Fruit fly (Drosophila melanogaster) whole organism, wandering third instar larva: ENCODE results near the gene CG11655.
A peak's percentile ranks its signal among the peaks of the same experiment; 100 is the strongest.

Source experiments
- Abd-B ChIP-seq: fragments of >200 bp; optimal IDR thresholded peaks from 2 replicates; lab custom pipeline; 2017; ENCODE audit warnings: missing biosample characterization, missing genetic modification characterization
- CG32264 ChIP-seq: fragments of 200-800 bp; sonication (Bioruptor generic); optimal IDR thresholded peaks from 2 replicates; lab custom pipeline; 2016; ENCODE audit warnings: missing biosample characterization, missing genetic modification characterization
- CG9705 ChIP-seq: fragments of 200-800 bp; sonication (Bioruptor generic); optimal IDR thresholded peaks from 2 replicates; lab custom pipeline; 2018; ENCODE audit warnings: missing biosample characterization, mild to moderate bottlenecking, missing genetic modification characterization
- CrebA ChIP-seq: fragments of 200-800 bp; sonication (Bioruptor generic); optimal IDR thresholded peaks from 2 replicates; lab custom pipeline; 2016; ENCODE audit warnings: missing biosample characterization, mild to moderate bottlenecking, missing genetic modification characterization, borderline replicate concordance
- Dfd ChIP-seq: fragments of >200 bp; optimal IDR thresholded peaks from 2 replicates; lab custom pipeline; 2017; ENCODE audit warnings: missing biosample characterization, missing genetic modification characterization
- Dif ChIP-seq: fragments of 200-275, 200-300 bp; sonication (Bioruptor generic); optimal IDR thresholded peaks from 2 replicates; lab custom pipeline; 2018; ENCODE audit warnings: missing biosample characterization, missing genetic modification characterization; ENCODE audit not compliant: partially characterized antibody
- GATAd ChIP-seq: sonication (Bioruptor generic); optimal IDR thresholded peaks from 2 replicates; lab custom pipeline; 2016; ENCODE audit warnings: missing biosample characterization, missing genetic modification characterization
- HLH106 ChIP-seq: fragments of 200-800 bp; optimal IDR thresholded peaks from 3 replicates; lab custom pipeline; 2019; ENCODE audit warnings: missing biosample characterization, mild to moderate bottlenecking, missing genetic modification characterization, moderate library complexity
- Hnf4 ChIP-seq: fragments of 200-800 bp; sonication (Bioruptor generic); optimal IDR thresholded peaks from 2 replicates; lab custom pipeline; 2016; ENCODE audit warnings: missing biosample characterization, mild to moderate bottlenecking, missing genetic modification characterization
- Hr78 ChIP-seq: fragments of >200 bp; optimal IDR thresholded peaks from 2 replicates; lab custom pipeline; 2017; ENCODE audit warnings: missing biosample characterization, missing genetic modification characterization
- Hr83 ChIP-seq: fragments of 200-300 bp; sonication (Bioruptor generic); optimal IDR thresholded peaks from 2 replicates; lab custom pipeline; 2016; ENCODE audit warnings: missing biosample characterization, mild to moderate bottlenecking, missing genetic modification characterization, moderate library complexity; ENCODE audit not compliant: poor library complexity, severe bottlenecking
- Jra ChIP-seq: sonication (Bioruptor generic); optimal IDR thresholded peaks from 2 replicates; lab custom pipeline; 2016; ENCODE audit warnings: missing biosample characterization, missing genetic modification characterization
- Mio ChIP-seq: sonication (Bioruptor generic); optimal IDR thresholded peaks from 2 replicates; lab custom pipeline; 2016; ENCODE audit warnings: missing biosample characterization, missing genetic modification characterization
- Myc ChIP-seq: fragments of >200 bp; optimal IDR thresholded peaks from 2 replicates; lab custom pipeline; 2017
- N ChIP-seq: fragments of >200 bp; optimal IDR thresholded peaks from 2 replicates; lab custom pipeline; 2018; ENCODE audit warnings: missing biosample characterization, missing external identifiers, missing genetic modification characterization
- OdsH ChIP-seq: fragments of 200-800 bp; sonication (Bioruptor generic); optimal IDR thresholded peaks from 2 replicates; lab custom pipeline; 2016; ENCODE audit warnings: missing biosample characterization, mild to moderate bottlenecking, missing genetic modification characterization
- Rel ChIP-seq, 2 experiments: fragments of 200-800 bp; sonication (Bioruptor generic) in 1 of 2; optimal IDR thresholded peaks; 2 replicates in 1 of 2; 3 replicates in 1 of 2; lab custom pipeline; 2016 to 2019; ENCODE audit warnings: mild to moderate bottlenecking in 2 of 2, missing biosample characterization in 2 of 2, missing genetic modification characterization in 2 of 2, moderate library complexity in 1 of 2
- Sp1 ChIP-seq: fragments of 200-800 bp; sonication (Bioruptor generic); optimal IDR thresholded peaks from 3 replicates; lab custom pipeline; 2019; ENCODE audit warnings: missing biosample characterization, mild to moderate bottlenecking, missing genetic modification characterization, moderate library complexity
- Vsx2 ChIP-seq: fragments of 200-300, 225-300 bp; sonication (Bioruptor generic); optimal IDR thresholded peaks from 2 replicates; lab custom pipeline; 2018; ENCODE audit warnings: missing biosample characterization, missing genetic modification characterization; ENCODE audit not compliant: partially characterized antibody
- br ChIP-seq: fragments of 200-800 bp; sonication (Bioruptor generic); optimal IDR thresholded peaks from 2 replicates; lab custom pipeline; 2016; ENCODE audit warnings: missing biosample characterization, missing genetic modification characterization
- brk ChIP-seq: fragments of 200-800 bp; sonication (Bioruptor generic); optimal IDR thresholded peaks from 2 replicates; lab custom pipeline; 2016; ENCODE audit warnings: missing biosample characterization, mild to moderate bottlenecking, missing genetic modification characterization
- dl ChIP-seq, 2 experiments: fragments of 175-275, 200-275 bp in 1 of 2; fragments of 200-275 bp in 1 of 2; sonication (Bioruptor generic); optimal IDR thresholded peaks; lab custom pipeline; 2018; ENCODE audit warnings: mild to moderate bottlenecking in 2 of 2, missing biosample characterization in 2 of 2, missing genetic modification characterization in 2 of 2, moderate library complexity in 2 of 2; ENCODE audit not compliant: partially characterized antibody in 2 of 2, insufficient read depth in 1 of 2
- dmrt93B ChIP-seq: fragments of 200-800 bp; sonication (Bioruptor generic); optimal IDR thresholded peaks from 2 replicates; lab custom pipeline; 2018; ENCODE audit warnings: missing biosample characterization, mild to moderate bottlenecking, missing genetic modification characterization
- dsf ChIP-seq: sonication (Bioruptor generic); optimal IDR thresholded peaks from 2 replicates; lab custom pipeline; 2016; ENCODE audit warnings: missing biosample characterization, missing genetic modification characterization, borderline replicate concordance
- ey ChIP-seq: fragments of 200-800 bp; sonication (Bioruptor generic); optimal IDR thresholded peaks from 2 replicates; lab custom pipeline; 2016; ENCODE audit warnings: missing biosample characterization, missing genetic modification characterization
- foxo ChIP-seq, 2 experiments: fragments of 200-800 bp; sonication (Bioruptor generic); optimal IDR thresholded peaks; 2 replicates in 1 of 2; 3 replicates in 1 of 2; lab custom pipeline; 2016 to 2017; ENCODE audit warnings: missing biosample characterization in 2 of 2, missing genetic modification characterization in 2 of 2
- fru ChIP-seq: fragments of 200-800 bp; sonication (Bioruptor generic); optimal IDR thresholded peaks from 3 replicates; lab custom pipeline; 2016; ENCODE audit warnings: missing biosample characterization, mild to moderate bottlenecking, missing genetic modification characterization
- h ChIP-seq: fragments of 200-800 bp; sonication (Bioruptor generic); optimal IDR thresholded peaks from 3 replicates; lab custom pipeline; 2016; ENCODE audit warnings: missing biosample characterization, mild to moderate bottlenecking, missing genetic modification characterization
- jim ChIP-seq: fragments of 175-275, 200-325 bp; sonication (Bioruptor generic); optimal IDR thresholded peaks from 2 replicates; lab custom pipeline; 2016; ENCODE audit warnings: missing biosample characterization, mild to moderate bottlenecking, missing genetic modification characterization
- lola ChIP-seq: fragments of >200 bp; optimal IDR thresholded peaks from 2 replicates; lab custom pipeline; 2017; ENCODE audit warnings: missing biosample characterization, missing genetic modification characterization
- pan ChIP-seq: fragments of >200 bp; optimal IDR thresholded peaks from 2 replicates; lab custom pipeline; 2017
- psq ChIP-seq: fragments of 200-800 bp; sonication (Bioruptor generic); optimal IDR thresholded peaks from 3 replicates; lab custom pipeline; 2017; ENCODE audit warnings: missing biosample characterization, mild to moderate bottlenecking, missing genetic modification characterization, moderate library complexity
- rgr ChIP-seq: fragments of 200-800 bp; sonication (Bioruptor generic); optimal IDR thresholded peaks from 3 replicates; lab custom pipeline; 2016; ENCODE audit warnings: missing biosample characterization, mild to moderate bottlenecking, missing genetic modification characterization
- sage ChIP-seq: fragments of 200-800 bp; sonication (Bioruptor generic); optimal IDR thresholded peaks from 2 replicates; lab custom pipeline; 2016; ENCODE audit warnings: missing biosample characterization, mild to moderate bottlenecking, missing genetic modification characterization
- sv ChIP-seq: fragments of 200-800 bp; sonication (Bioruptor generic); optimal IDR thresholded peaks from 3 replicates; lab custom pipeline; 2016; ENCODE audit warnings: missing biosample characterization, missing genetic modification characterization
- tai ChIP-seq: sonication (Bioruptor generic); optimal IDR thresholded peaks from 2 replicates; lab custom pipeline; 2016; ENCODE audit warnings: missing biosample characterization, missing genetic modification characterization
- usp ChIP-seq: fragments of >200 bp; optimal IDR thresholded peaks from 2 replicates; lab custom pipeline; 2017; ENCODE audit warnings: missing biosample characterization, missing genetic modification characterization
- woc ChIP-seq: sonication (Bioruptor generic); optimal IDR thresholded peaks from 2 replicates; lab custom pipeline; 2016; ENCODE audit warnings: missing biosample characterization, mild to moderate bottlenecking, missing genetic modification characterization

The CG11655 gene

DNA sequence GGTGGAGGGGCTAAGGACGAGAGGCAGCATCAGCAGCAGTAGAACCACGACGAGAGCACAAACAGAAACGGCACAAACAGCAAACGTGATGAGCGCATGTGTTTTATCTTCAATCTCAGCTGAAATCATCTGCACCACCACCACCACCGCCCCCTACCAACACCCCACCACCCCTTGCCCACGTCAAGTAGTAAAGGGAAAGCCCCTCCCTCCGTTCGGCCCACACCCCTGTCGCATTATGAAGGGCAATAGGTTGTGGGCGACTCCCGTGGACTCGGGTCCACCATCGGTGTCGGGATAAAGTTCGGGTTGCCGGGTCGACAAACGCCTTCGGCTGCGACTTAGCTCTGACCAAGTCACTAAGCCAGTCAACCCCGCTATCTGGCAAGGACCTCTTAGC is 9.8 kb upstream of the CG11655 start:
- TF ChIP-seq foxo (GFP tag; optimal IDR thresholded peaks at IDR 0.05; lab: Kevin White, UChicago) (no peak), Hr83 (GFP tag; lab: Kevin White, UChicago) (no peak), HLH106 (tag; lab: Kevin White, UChicago) (no peak), GATAd (no peak), Jra (no peak), Mio (GFP tag; lab: Kevin White, UChicago) (no peak), fru (GFP tag; lab: Kevin White, UChicago) (no peak), h (GFP tag; lab: Kevin White, UChicago) (no peak), CG32264 (GFP tag; lab: Kevin White, UChicago) (no peak), woc (GFP tag; lab: Kevin White, UChicago) (no peak), N (GFP tag; lab: Kevin White, UChicago) (no peak), br (GFP tag; lab: Kevin White, UChicago) (no peak)

DNA sequence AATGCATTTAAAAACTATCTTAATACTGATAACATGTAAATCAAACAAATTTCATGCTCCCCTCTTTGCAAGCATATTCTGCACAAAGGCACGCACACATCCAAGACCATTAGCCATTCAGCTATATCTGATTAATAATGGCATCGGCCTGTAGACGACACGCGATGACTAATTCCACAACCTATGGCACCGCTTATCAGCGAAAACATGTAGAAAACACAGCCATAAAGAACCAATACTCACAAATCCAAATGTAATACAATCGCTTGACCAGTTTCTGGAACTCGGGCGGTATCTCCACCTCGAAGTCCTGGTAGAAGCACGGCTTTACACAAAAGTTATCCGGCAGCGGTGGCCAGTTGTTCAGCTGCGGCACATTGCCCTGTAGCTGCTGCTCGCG is 5.1 kb upstream of the CG11655 start:
- TF ChIP-seq Myc (lab: Kevin White, UChicago) = no peak
- TF ChIP-seq fru (GFP tag; lab: Kevin White, UChicago) = no peak
- TF ChIP-seq Rel (GFP tag; optimal IDR thresholded peaks at IDR 0.05; lab: Kevin White, UChicago) = no peak
- no peak for TF ChIP-seq Rel (tag; optimal IDR thresholded peaks at IDR 0.05; lab: Kevin White, UChicago)
- no peak for TF ChIP-seq dmrt93B (GFP tag; lab: Kevin White, UChicago)
- TF ChIP-seq jim (GFP tag; lab: Kevin White, UChicago) = no peak
- no peak for TF ChIP-seq br (GFP tag; lab: Kevin White, UChicago)
- TF ChIP-seq CG9705 (GFP tag; lab: Kevin White, UChicago) = no peak
- TF ChIP-seq Abd-B (GFP tag; lab: Kevin White, UChicago) = no peak
- no peak for TF ChIP-seq woc (GFP tag; lab: Kevin White, UChicago)
- no peak for TF ChIP-seq N (GFP tag; lab: Kevin White, UChicago)
- TF ChIP-seq tai (GFP tag; lab: Kevin White, UChicago) = no peak

DNA sequence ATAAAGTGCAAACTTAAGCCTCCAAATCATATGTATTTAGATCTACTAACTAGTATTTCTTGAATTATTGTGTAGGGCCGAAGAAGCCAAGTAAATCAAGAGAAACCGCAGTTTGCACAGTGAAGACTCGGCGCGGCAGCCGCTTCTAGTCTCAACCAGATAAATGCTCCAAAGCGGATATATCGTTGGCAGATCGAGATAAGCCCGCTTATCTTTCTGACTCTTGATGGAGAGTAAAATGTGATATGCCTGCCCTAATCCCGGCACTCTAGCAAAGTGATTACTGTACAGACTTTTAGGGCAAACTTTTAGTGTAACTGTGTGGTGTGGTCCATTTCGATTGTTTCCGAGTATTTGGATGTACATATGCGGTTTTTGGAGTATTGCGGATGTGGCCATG is 4.5 kb upstream of the CG11655 start:
- TF ChIP-seq GATAd (no peak), ey (GFP tag; lab: Kevin White, UChicago) (peak; percentile 2)

DNA sequence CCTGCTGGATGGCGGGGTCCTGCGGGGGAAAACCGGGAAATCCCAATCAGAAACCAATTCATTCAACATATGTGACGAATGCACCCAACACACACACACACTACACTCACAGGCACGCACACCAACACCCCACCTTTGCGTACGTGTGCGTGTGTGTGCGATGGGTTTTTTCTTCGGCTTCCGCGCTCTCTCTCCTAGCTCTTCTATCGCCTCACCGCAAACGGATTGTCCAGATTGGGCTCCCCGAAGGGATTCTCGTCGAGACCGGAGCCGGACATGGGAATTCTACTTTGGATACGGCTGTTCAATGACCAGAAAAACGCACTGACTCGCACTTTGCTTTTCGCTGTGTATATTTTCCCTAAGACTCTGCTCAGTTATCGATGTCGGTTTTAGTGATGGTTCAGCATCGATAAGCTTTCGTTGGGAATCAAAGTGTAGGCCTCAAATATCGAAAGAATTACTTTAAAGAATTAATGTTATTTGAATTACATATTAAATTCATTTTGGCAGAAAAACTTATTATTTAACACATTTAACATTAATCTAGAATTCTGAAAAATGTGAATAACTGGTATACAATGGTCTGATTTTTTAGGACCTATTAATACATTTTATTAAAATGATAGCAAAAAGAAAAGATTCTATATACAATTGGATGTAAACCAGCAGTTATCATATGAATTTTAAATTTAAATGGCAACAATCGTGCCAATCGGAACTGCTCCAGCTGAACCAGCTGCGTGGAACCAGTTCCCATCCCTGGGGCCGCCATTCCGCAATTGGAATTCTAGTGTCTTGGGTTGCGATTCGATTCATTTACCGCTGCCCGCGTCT is 3.6 kb upstream of the CG11655 start, which contains the start of the genes Scamp and Ahcy:
Scamp (minus strand) TSS at position 394 of the 837 bp plus-strand sequence.
Ahcy (plus strand) TSS at position 772 of the 837 bp plus-strand sequence.
- TF ChIP-seq foxo (GFP tag; optimal IDR thresholded peaks at IDR 0.05; lab: Kevin White, UChicago) (peak in 1 of 2 experiments; percentile 35), sv (peak; percentile 1), Rel (GFP tag; optimal IDR thresholded peaks at IDR 0.05; lab: Kevin White, UChicago) (no peak), Rel (tag; optimal IDR thresholded peaks at IDR 0.05; lab: Kevin White, UChicago) (peak; percentile 95), woc (GFP tag; lab: Kevin White, UChicago) (peak; percentile 58), Dif (no peak), tai (GFP tag; lab: Kevin White, UChicago) (no peak), ey (GFP tag; lab: Kevin White, UChicago) (peak; percentile 29), dl (GFP tag; optimal IDR thresholded peaks at IDR 0.05; lab: Kevin White, UChicago; ENCODE audit: insufficient read depth in 1 of 2, partially characterized antibody in 2 of 2) (no peak), jim (GFP tag; lab: Kevin White, UChicago) (no peak), Myc (lab: Kevin White, UChicago) (no peak), OdsH (GFP tag; lab: Kevin White, UChicago) (no peak), usp (GFP tag; lab: Kevin White, UChicago) (no peak), CG9705 (GFP tag; lab: Kevin White, UChicago) (no peak), N (GFP tag; lab: Kevin White, UChicago) (no peak), pan (lab: Kevin White, UChicago) (no peak), psq (GFP tag; lab: Kevin White, UChicago) (peak; percentile 18), GATAd (no peak), h (GFP tag; lab: Kevin White, UChicago) (peak; percentile 23), Vsx2 (GFP tag; lab: Kevin White, UChicago) (no peak), Mio (GFP tag; lab: Kevin White, UChicago) (no peak), CrebA (no peak), fru (GFP tag; lab: Kevin White, UChicago) (peak; percentile 29), Abd-B (GFP tag; lab: Kevin White, UChicago) (no peak), lola (GFP tag; lab: Kevin White, UChicago) (no peak), dsf (GFP tag; lab: Kevin White, UChicago) (no peak), Hr83 (GFP tag; lab: Kevin White, UChicago) (peak; percentile 19), Dfd (GFP tag; lab: Kevin White, UChicago) (no peak), br (GFP tag; lab: Kevin White, UChicago) (peak; percentile 8), CG32264 (GFP tag; lab: Kevin White, UChicago) (no peak), Sp1 (GFP tag; lab: Kevin White, UChicago) (peak; percentile 8), Hr78 (GFP tag; lab: Kevin White, UChicago) (no peak), rgr (GFP tag; lab: Kevin White, UChicago) (peak; percentile 17), sage (GFP tag; lab: Kevin White, UChicago) (no peak), brk (GFP tag; lab: Kevin White, UChicago) (no peak), dmrt93B (GFP tag; lab: Kevin White, UChicago) (no peak), Jra (no peak), HLH106 (tag; lab: Kevin White, UChicago) (no peak), Hnf4 (no peak)
